Fruit fly (Drosophila melanogaster): ENCODE data around the gene CG43931.

Gene CG43931

DNA sequence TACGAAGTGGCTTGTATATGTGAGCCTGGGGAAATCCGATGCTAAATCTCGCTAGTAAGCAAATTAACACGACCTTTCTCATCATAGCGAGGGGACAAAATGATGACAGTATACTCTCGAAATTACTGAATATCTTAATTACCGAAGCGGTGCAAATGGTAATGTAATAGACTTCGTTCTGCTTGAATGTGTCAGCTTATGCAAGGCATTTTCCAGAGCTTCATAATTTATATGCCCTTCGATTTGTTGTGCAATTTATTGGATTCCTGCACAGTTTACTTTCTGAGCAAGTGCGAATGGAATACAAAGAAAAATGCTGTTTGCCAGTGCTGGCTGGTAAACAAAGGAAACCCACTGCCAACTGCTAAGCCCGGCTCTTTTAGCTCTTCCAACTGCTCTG, at the start of gene CG43931, which contains the start of gene Sfp77F:
Gene CG43931 (plus strand): TSS at position 241 of the 400 bp plus-strand sequence.
Gene Sfp77F (minus strand): TSS at position 101 of the 400 bp plus-strand sequence.
- TF ChIP-seq spab (GFP tag; optimal IDR thresholded peaks at IDR 0.05): no peak
- no peak for TF ChIP-seq fkh (GFP tag; optimal IDR thresholded peaks at IDR 0.05)
- no peak for TF ChIP-seq pdm3 (GFP tag; optimal IDR thresholded peaks at IDR 0.05)
- no peak for TF ChIP-seq CG6854 (GFP tag; optimal IDR thresholded peaks at IDR 0.05)
- TF ChIP-seq CG32006 (GFP tag; optimal IDR thresholded peaks at IDR 0.05): no peak
- TF ChIP-seq CG8319 (GFP tag; optimal IDR thresholded peaks at IDR 0.05): no peak
- no peak for TF ChIP-seq Sox15 (GFP tag; optimal IDR thresholded peaks at IDR 0.05)
- no peak for TF ChIP-seq acj6 (GFP tag; optimal IDR thresholded peaks at IDR 0.05)
- no peak for TF ChIP-seq achi (GFP tag; optimal IDR thresholded peaks at IDR 0.05)

DNA sequence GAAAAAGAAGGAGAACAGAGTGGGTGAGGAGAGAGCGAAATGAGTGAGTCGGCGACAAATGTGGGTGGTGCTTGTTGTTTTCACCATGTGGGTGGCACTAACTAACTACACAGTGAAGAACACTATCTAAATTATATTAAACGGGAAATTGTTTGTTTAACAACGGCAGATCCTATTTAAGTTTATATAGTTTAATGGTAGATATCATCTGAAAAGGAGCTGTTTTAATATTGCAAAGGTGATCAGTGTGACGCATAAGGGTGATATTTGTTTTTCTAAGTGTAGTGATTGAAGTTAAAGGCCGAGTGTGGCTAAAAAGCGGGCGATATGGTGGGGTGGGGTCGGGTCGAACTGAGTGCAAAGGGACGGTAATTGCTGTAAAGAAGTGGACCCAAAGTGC, 48.8 kb upstream of the CG43931 start:
- TF ChIP-seq CG34406 (GFP tag; optimal IDR thresholded peaks at IDR 0.05): no peak
- no peak for TF ChIP-seq CG6792 (GFP tag; optimal IDR thresholded peaks at IDR 0.05)
- no peak for TF ChIP-seq CG31627 (GFP tag; optimal IDR thresholded peaks at IDR 0.05)
- TF ChIP-seq CG9139 (GFP tag; optimal IDR thresholded peaks at IDR 0.05): no peak
- no peak for TF ChIP-seq CG6163 (GFP tag; IDR thresholded peaks at IDR 0.05)
- TF ChIP-seq CG11902 (GFP tag; optimal IDR thresholded peaks at IDR 0.05): no peak
- TF ChIP-seq Met (GFP tag; optimal IDR thresholded peaks at IDR 0.05): no peak
- no peak for TF ChIP-seq Hr4 (GFP tag; optimal IDR thresholded peaks at IDR 0.05)
- TF ChIP-seq Eip75B (GFP tag; optimal IDR thresholded peaks at IDR 0.05): no peak
- TF ChIP-seq Eip78C (GFP tag): no peak
- TF ChIP-seq CG11294 (GFP tag; IDR thresholded peaks at IDR 0.05): no peak
- no peak for TF ChIP-seq ss (GFP tag; optimal IDR thresholded peaks at IDR 0.05)

DNA sequence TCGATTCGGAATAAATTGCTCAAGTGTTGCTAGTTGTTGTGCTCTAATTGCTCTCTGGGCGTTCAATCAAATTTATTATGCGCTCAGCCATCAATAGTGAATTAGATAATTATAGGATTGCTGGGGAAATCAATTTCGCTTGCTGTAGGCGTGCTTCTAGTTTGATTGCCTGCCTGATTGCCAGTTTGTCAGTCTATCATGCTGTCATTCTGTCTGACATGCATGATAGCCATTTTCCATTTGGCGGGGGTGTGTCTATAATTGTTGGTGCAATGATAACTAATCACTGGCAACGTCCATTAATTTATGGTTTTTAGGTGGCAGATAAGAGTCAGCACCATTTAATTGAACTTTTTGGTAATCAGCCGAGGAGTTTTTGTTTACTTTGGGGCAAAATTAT, 39.7 kb upstream of the CG43931 start:
- TF ChIP-seq Sox15 (GFP tag; optimal IDR thresholded peaks at IDR 0.05): no peak
- no peak for TF ChIP-seq vri (GFP tag; optimal IDR thresholded peaks at IDR 0.05)
- TF ChIP-seq CG8119 (GFP tag; IDR thresholded peaks at IDR 0.05): no peak
- TF ChIP-seq eg (GFP tag; IDR thresholded peaks at IDR 0.05): no peak
- TF ChIP-seq lz (GFP tag; optimal IDR thresholded peaks at IDR 0.05): no peak
- TF ChIP-seq CG3032 (tag; optimal IDR thresholded peaks at IDR 0.05): no peak
- no peak for TF ChIP-seq Ets96B (tag; optimal IDR thresholded peaks at IDR 0.05)
- no peak for TF ChIP-seq esn (GFP tag; optimal IDR thresholded peaks at IDR 0.05)
- no peak for TF ChIP-seq Lpt (GFP tag; optimal IDR thresholded peaks at IDR 0.05)
- TF ChIP-seq CG8319 (GFP tag; optimal IDR thresholded peaks at IDR 0.05): no peak
- TF ChIP-seq CG6792 (GFP tag; optimal IDR thresholded peaks at IDR 0.05): no peak
- no peak for TF ChIP-seq CG15336 (GFP tag; IDR thresholded peaks at IDR 0.05)
- TF ChIP-seq cyc (GFP tag; optimal IDR thresholded peaks at IDR 0.05): no peak
- no peak for TF ChIP-seq CG10669 (GFP tag; optimal IDR thresholded peaks at IDR 0.05)
- TF ChIP-seq Eip75B (GFP tag; optimal IDR thresholded peaks at IDR 0.05): no peak
- TF ChIP-seq CG10631 (GFP tag; optimal IDR thresholded peaks at IDR 0.05): no peak
- TF ChIP-seq CG6854 (GFP tag; optimal IDR thresholded peaks at IDR 0.05): no peak

DNA sequence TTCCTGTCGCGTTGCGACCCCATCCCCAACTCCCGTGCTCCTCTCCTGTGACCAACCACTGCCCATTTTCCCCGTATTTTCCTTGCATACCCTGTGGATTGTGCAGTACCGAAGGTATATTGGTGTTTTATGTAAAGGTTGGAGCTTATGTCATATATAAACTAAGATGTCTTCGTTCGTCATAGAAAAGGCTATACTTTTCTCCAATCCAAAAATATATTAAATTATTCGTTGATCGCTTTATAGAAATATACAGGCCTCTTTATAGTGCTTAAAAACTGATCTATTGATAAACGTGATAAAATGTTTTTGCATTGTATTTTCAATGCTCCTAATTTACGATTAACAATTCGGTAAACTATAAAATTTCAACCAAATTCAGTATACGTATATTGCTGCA, 28.4 kb upstream of the CG43931 start:
- TF ChIP-seq Met (GFP tag; optimal IDR thresholded peaks at IDR 0.05) (no peak), Hr4 (GFP tag; optimal IDR thresholded peaks at IDR 0.05) (peak; percentile 6), Eip78C (GFP tag) (peak; percentile 38), salr (GFP tag; optimal IDR thresholded peaks at IDR 0.05) (no peak), CG7368 (GFP tag; optimal IDR thresholded peaks at IDR 0.05) (no peak), dac (GFP tag; optimal IDR thresholded peaks at IDR 0.05) (no peak), CG6808 (GFP tag; optimal IDR thresholded peaks at IDR 0.05) (no peak)
